Fruit fly (Drosophila melanogaster) Kc167 (cell line): ENCODE results near the gene Ets97D.

Source experiments
- Myc ChIP-seq: fragments of >200 bp; optimal IDR thresholded peaks from 2 replicates; lab custom pipeline; 2017; ENCODE audit warnings: missing external identifiers
- Sin3A ChIP-seq: fragments of >200 bp; optimal IDR thresholded peaks from 2 replicates; lab custom pipeline; 2018; ENCODE audit warnings: missing external identifiers
- insv ChIP-seq: fragments of >200 bp; optimal IDR thresholded peaks from 3 replicates; lab custom pipeline; 2018; ENCODE audit warnings: missing external identifiers
- psq ChIP-seq: fragments of >200 bp; optimal IDR thresholded peaks from 2 replicates; lab custom pipeline; 2017; ENCODE audit warnings: missing external identifiers
- ttk ChIP-seq: sonication (Bioruptor generic); optimal IDR thresholded peaks from 2 replicates; lab custom pipeline; 2017; ENCODE audit warnings: missing external identifiers

DNA sequence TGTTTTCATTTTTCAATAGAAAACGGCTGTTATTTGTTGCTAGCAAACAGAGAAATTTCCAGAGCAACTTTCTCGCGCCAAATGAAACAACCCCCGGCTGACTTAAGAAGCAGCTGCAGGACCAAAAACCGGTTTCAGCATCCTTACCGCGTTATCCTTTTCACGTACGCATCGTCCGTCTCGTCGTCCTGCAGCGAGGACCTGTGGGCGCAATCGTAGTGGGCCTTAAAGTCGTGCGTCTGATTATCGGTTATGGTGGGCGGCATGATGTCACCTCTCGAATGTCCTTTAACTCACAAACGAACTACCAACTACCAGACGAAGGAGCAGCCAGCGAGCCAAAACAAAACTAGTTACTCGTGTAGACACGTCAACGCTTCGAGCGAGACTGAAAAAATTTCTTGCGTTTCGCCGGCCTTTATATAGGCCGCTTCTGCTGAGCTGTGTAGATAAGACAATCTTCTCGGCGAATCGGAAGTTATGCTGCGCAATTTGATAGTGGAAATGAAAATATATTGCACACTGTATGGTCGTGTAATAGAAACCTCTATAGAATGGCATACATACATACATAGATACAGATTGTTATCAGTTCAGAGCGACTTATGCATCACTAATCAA lies 40.3 kb upstream of the Ets97D start:
- no peak for TF ChIP-seq insv (lab: Kevin White, UChicago)
- TF ChIP-seq psq (lab: Kevin White, UChicago), result no peak
- TF ChIP-seq Sin3A (lab: Kevin White, UChicago), result no peak
- TF ChIP-seq Myc, result no peak
- no peak for TF ChIP-seq ttk
